Fruit fly (Drosophila melanogaster) S2 (cell line): ENCODE results near the gene kek5.

ENCODE experiments used
- CG8478 ChIP-seq: fragments of >200 bp; optimal IDR thresholded peaks from 2 replicates; lab custom pipeline; 2018
- CTCF ChIP-seq, 2 experiments: fragments of >200 bp; optimal IDR thresholded peaks; 2 replicates each; lab custom pipeline; 2018

DNA sequence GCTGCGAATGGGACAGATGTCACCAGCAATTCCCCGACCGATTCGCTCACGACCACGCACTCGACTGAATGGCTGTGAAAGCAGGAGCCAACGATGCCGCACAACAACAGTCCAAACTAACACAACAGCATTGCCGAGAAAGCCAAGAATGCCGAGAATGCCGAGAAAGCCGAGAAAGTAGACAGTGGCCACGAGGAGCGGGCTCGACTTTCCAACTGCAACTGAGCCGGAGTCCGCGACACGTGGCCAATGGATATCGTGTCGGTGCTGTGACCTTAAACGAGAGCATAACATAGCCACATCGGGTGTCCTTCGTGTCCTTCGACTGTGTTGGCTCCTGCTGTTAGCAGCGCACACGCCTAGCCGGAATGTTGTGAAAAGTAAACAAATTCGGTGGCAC is 4.8 kb upstream of the kek5 start, which contains the start of gene nAChRalpha7:
- TF ChIP-seq CG8478 (lab: Kevin White, UChicago), result no peak
- no peak for TF ChIP-seq CTCF (optimal IDR thresholded peaks at IDR 0.05; lab: Kevin White, UChicago)
